Worm (Caenorhabditis elegans): ENCODE measurements around the gene F09C8.2.
A peak's percentile ranks its signal among the peaks of the same experiment; 100 is the strongest.

The F09C8.2 gene

DNA sequence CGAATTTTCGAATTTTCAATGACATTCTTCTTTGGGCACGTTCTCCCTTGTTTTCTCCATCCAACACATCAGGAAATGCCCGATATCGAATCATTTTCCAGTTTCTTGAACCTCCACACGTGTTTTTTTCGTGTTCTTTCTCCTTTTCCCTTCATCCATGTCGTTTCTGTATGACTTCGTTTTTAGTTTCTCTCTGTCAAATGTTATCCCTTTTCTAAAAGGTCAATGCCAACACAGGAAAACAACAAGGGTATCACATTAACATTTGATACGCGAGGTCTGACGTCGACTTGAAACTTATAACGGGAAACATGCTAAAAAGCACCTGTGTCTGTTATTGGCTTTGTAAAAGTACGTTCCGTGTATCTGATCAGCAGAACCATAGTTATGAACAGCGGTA, 26.0 kb upstream of the F09C8.2 start:
- TF ChIP-seq ets-4 (GFP tag; optimal IDR thresholded peaks at IDR 0.05) (no peak), nhr-179 (tag; optimal IDR thresholded peaks at IDR 0.05) (no peak)

ce11 chrX:16166994-16167393, 20.2 kb upstream of the F09C8.2 start:
- TF ChIP-seq nhr-179 (tag; optimal IDR thresholded peaks at IDR 0.05), result no peak
- no peak for TF ChIP-seq pha-4 (tag; optimal IDR thresholded peaks at IDR 0.05)
- TF ChIP-seq tlf-1 (GFP tag; optimal IDR thresholded peaks at IDR 0.05), result no peak
- TF ChIP-seq snpc-4 (GFP tag; optimal IDR thresholded peaks at IDR 0.05), result no peak
- TF ChIP-seq snpc-4 (tag; optimal IDR thresholded peaks at IDR 0.05), result peak in 2 of 4 experiments; percentile 80 to 85
- no peak for TF ChIP-seq lin-35 (GFP tag; optimal IDR thresholded peaks at IDR 0.05)
- no peak for TF ChIP-seq lsy-27 (tag; optimal IDR thresholded peaks at IDR 0.05; ENCODE audit: borderline replicate concordance, insufficient read depth)
- no peak for TF ChIP-seq ztf-3 (GFP tag; optimal IDR thresholded peaks at IDR 0.05)
- no peak for TF ChIP-seq ZK185.1 (tag; optimal IDR thresholded peaks at IDR 0.05; ENCODE audit: poor library complexity, severe bottlenecking)
- TF ChIP-seq hmg-1.2 (GFP tag; IDR thresholded peaks at IDR 0.05), result no peak
- no peak for TF ChIP-seq ztf-25 (GFP tag; IDR thresholded peaks at IDR 0.05)
- TF ChIP-seq pbrm-1 (GFP tag; IDR thresholded peaks at IDR 0.05), result 0 out of 2 replicates have a peak, but pooled peaks have one; percentile 21
- TF ChIP-seq lir-1 (GFP tag; conservative IDR thresholded peaks at IDR 0.05), result no peak
- TF ChIP-seq lin-26 (GFP tag; IDR thresholded peaks at IDR 0.05), result no peak

ce11 chrX:16166484-16166883, 19.7 kb upstream of the F09C8.2 start:
- peak; percentile 48 for TF ChIP-seq nhr-80 (tag; optimal IDR thresholded peaks at IDR 0.05)
- TF ChIP-seq hlh-12 (tag; optimal IDR thresholded peaks at IDR 0.05), result no peak
- TF ChIP-seq egrh-3 (GFP tag; IDR thresholded peaks at IDR 0.05), result no peak
- TF ChIP-seq snpc-1.1 (tag; optimal IDR thresholded peaks at IDR 0.05; ENCODE audit: insufficient read depth), result no peak
- TF ChIP-seq lsy-27 (tag; optimal IDR thresholded peaks at IDR 0.05; ENCODE audit: borderline replicate concordance, insufficient read depth), result no peak

DNA sequence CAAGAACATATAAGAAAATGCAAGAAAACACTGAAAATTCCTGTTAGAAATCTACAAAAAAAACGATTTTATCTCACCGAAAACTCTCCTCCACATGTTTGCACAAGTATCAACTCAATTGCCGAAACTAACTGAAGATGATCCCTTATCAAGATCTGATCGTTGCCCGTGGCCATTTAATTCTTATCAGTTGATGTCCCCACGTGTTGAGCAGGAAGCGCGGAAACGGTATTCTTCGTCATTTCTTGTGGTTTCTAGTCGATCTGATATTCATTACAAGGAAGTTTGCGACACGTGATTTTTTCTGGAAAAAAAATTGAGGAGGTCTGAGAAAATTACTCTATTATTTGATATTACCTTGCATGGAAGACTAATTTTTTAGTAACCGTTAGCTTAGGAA, 16.6 kb upstream of the F09C8.2 start, which contains the start of gene F09C8.1:
Gene F09C8.1, minus strand, starts transcription at position 123 of the 400 bp plus-strand sequence.
- TF ChIP-seq pha-4 (tag; optimal IDR thresholded peaks at IDR 0.05), result peak; percentile 38
- no peak for TF ChIP-seq attf-5 (GFP tag; optimal IDR thresholded peaks at IDR 0.05)
- TF ChIP-seq Y53G8AR.9 (GFP tag; conservative IDR thresholded peaks at IDR 0.05), result no peak
- peak; percentile 91 for TF ChIP-seq nhr-80 (tag; optimal IDR thresholded peaks at IDR 0.05)
- TF ChIP-seq ets-4 (GFP tag; optimal IDR thresholded peaks at IDR 0.05), result peak; percentile 29
- TF ChIP-seq atf-7 (tag; optimal IDR thresholded peaks at IDR 0.05), result peak; percentile 4

- TF ChIP-seq tbx-9 (tag; optimal IDR thresholded peaks at IDR 0.05; ENCODE audit: borderline replicate concordance), result no peak
- TF ChIP-seq nhr-80 (tag; optimal IDR thresholded peaks at IDR 0.05), result peak; percentile 34
These were observed 14.1 kb upstream of the F09C8.2 start for ce11 chrX:16160924-16161323.

DNA sequence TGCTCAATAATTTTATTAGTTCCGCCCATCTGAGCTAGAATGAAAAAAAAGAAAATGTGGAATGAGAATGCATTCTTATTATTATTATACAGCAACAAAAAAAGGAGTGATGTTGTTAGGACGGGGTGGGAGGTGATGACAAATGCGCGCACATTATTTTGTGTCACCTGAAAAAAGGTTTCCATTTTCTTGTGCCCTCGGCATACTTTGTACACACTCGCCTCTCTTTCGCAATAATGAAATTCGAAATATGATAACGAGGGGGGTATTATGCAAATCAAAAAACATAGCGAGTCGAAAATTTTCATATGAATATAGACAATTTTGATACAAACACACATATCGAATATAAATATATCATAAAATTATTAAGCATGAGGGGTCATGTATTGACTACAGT, 12.5 kb upstream of the F09C8.2 start:
- TF ChIP-seq nhr-80 (tag; optimal IDR thresholded peaks at IDR 0.05), result peak; percentile 43
- no peak for TF ChIP-seq nhr-90 (tag; optimal IDR thresholded peaks at IDR 0.05)
- TF ChIP-seq cebp-1 (GFP tag; IDR thresholded peaks at IDR 0.05), result peak; percentile 85
- peak; percentile 88 for TF ChIP-seq cebp-1 (tag; optimal IDR thresholded peaks at IDR 0.05)
- no peak for TF ChIP-seq ztf-6 (GFP tag; IDR thresholded peaks at IDR 0.05)

DNA sequence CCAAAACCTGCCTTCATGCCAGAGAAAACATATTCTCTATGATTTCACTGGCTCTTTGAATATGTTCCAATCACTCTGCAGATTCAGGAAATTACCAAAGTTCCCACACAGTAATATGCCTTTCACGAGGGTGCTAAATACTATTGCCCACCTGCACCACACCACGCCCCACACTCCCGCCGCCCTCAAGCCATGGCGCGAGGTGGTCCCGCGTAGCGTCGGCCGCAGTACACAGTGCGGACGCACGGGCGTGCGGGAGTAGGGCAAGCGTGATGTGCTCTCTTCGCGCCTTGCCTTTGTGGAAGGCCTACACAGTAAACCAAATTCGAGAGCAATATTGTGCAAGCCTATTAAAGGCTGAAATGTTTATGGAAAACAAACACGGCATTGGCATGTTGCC, 10.7 kb upstream of the F09C8.2 start:
- no peak for TF ChIP-seq ceh-79 (tag; optimal IDR thresholded peaks at IDR 0.05)
- no peak for TF ChIP-seq F10E7.11 (tag; optimal IDR thresholded peaks at IDR 0.05)
- peak; percentile 61; the same call in 1 of the 2 replicates for TF ChIP-seq egrh-3 (GFP tag; IDR thresholded peaks at IDR 0.05)
- TF ChIP-seq cebp-1 (GFP tag; IDR thresholded peaks at IDR 0.05), result no peak
- TF ChIP-seq cebp-1 (tag; optimal IDR thresholded peaks at IDR 0.05), result no peak
- no peak for TF ChIP-seq lag-1 (GFP tag; IDR thresholded peaks at IDR 0.05)
- 0 out of 2 replicates have a peak, but pooled peaks have one; percentile 57 for TF ChIP-seq sea-2 (GFP tag; IDR thresholded peaks at IDR 0.05)
- 0 out of 2 replicates have a peak, but pooled peaks have one; percentile 20 for TF ChIP-seq ztf-28 (GFP tag; IDR thresholded peaks at IDR 0.05)
- TF ChIP-seq zfh-2 (GFP tag; conservative IDR thresholded peaks at IDR 0.05), result peak; percentile 82; the same call in 1 of the 2 replicates
- TF ChIP-seq snpc-4 (GFP tag; optimal IDR thresholded peaks at IDR 0.05), result no peak
- TF ChIP-seq snpc-4 (tag; optimal IDR thresholded peaks at IDR 0.05), result peak in 3 of 4 experiments; percentile 1 to 66 (median 56)

All from whole organism, young adult.